Worm (Caenorhabditis elegans): ENCODE measurements around the gene pid-5.
"Not testable (repeated sequence)": the region's sequence is repeated elsewhere in the genome, so short reads cannot be mapped to it uniquely, and the experiment has no call there.

pid-5 gene

ce11 chrV:4181272-4181671 is 5.6 kb downstream of the pid-5 start:
- TF ChIP-seq unc-62 (GFP tag; optimal IDR thresholded peaks at IDR 0.05), result no peak

- TF ChIP-seq unc-62 (GFP tag; optimal IDR thresholded peaks at IDR 0.05), result no peak
These were observed 6.0 kb downstream of the pid-5 start for ce11 chrV:4181727-4182126.

ce11 chrV:4182546-4182945 is 6.9 kb downstream of the pid-5 start:
- no peak for TF ChIP-seq unc-62 (GFP tag; optimal IDR thresholded peaks at IDR 0.05)

ce11 chrV:4185885-4186284 is 10.2 kb downstream of the pid-5 start:
- TF ChIP-seq unc-62 (GFP tag; optimal IDR thresholded peaks at IDR 0.05), result no peak

ce11 chrV:4186453-4187143 is 10.9 kb downstream of the pid-5 start:
- no peak for TF ChIP-seq unc-62 (GFP tag; optimal IDR thresholded peaks at IDR 0.05)

ce11 chrV:4187144-4187485 is 11.4 kb downstream of the pid-5 start, which contains the start of gene nhr-114:
TSS of gene nhr-114 (plus strand) at chrV:4187202.
- TF ChIP-seq unc-62 (GFP tag; optimal IDR thresholded peaks at IDR 0.05), result no peak

ce11 chrV:4189618-4190017 is 13.9 kb downstream of the pid-5 start:
- TF ChIP-seq unc-62 (GFP tag; optimal IDR thresholded peaks at IDR 0.05), result no peak

- no peak for TF ChIP-seq unc-62 (GFP tag; optimal IDR thresholded peaks at IDR 0.05)
These were observed 14.6 kb downstream of the pid-5 start for ce11 chrV:4190232-4190631.

ce11 chrV:4192688-4193471 is 17.2 kb downstream of the pid-5 start:
- TF ChIP-seq unc-62 (GFP tag; optimal IDR thresholded peaks at IDR 0.05), result no peak

- TF ChIP-seq unc-62 (GFP tag; optimal IDR thresholded peaks at IDR 0.05), result no peak
These were observed 19.0 kb downstream of the pid-5 start, which contains the start of gene Y45G5AM.9 for ce11 chrV:4194587-4195211. TSS of gene Y45G5AM.9 (minus strand) at chrV:4194637.

ce11 chrV:4195283-4195682 is 19.6 kb downstream of the pid-5 start, which contains the start of gene algn-5:
TSS of gene algn-5 (plus strand) at chrV:4195577.
- TF ChIP-seq unc-62 (GFP tag; optimal IDR thresholded peaks at IDR 0.05), result no peak

ce11 chrV:4199185-4199584 is 23.5 kb downstream of the pid-5 start, which contains the start of gene rpac-40:
TSS of gene rpac-40 (plus strand) at chrV:4199485.
- no peak for TF ChIP-seq unc-62 (GFP tag; optimal IDR thresholded peaks at IDR 0.05)

ce11 chrV:4204421-4204820 is 28.7 kb downstream of the pid-5 start, which contains the start of gene H43I07.1:
TSS of gene H43I07.1 (plus strand) at chrV:4204721.
- no peak for TF ChIP-seq unc-62 (GFP tag; optimal IDR thresholded peaks at IDR 0.05)

ce11 chrV:4211521-4211920 is 35.8 kb downstream of the pid-5 start:
- no peak for TF ChIP-seq unc-62 (GFP tag; optimal IDR thresholded peaks at IDR 0.05)

ce11 chrV:4215856-4216255 is 40.2 kb downstream of the pid-5 start, which contains the start of gene H43I07.4:
TSS of gene H43I07.4 (plus strand) at chrV:4216156.
- not testable (repeated sequence) for TF ChIP-seq unc-62 (GFP tag; optimal IDR thresholded peaks at IDR 0.05)

ce11 chrV:4216902-4217301 is 41.2 kb downstream of the pid-5 start:
- no peak for TF ChIP-seq unc-62 (GFP tag; optimal IDR thresholded peaks at IDR 0.05)

Measured in whole organism, dauer.